Fruit fly (Drosophila melanogaster): ENCODE results near the gene CG42249.

CG42249 gene

DNA sequence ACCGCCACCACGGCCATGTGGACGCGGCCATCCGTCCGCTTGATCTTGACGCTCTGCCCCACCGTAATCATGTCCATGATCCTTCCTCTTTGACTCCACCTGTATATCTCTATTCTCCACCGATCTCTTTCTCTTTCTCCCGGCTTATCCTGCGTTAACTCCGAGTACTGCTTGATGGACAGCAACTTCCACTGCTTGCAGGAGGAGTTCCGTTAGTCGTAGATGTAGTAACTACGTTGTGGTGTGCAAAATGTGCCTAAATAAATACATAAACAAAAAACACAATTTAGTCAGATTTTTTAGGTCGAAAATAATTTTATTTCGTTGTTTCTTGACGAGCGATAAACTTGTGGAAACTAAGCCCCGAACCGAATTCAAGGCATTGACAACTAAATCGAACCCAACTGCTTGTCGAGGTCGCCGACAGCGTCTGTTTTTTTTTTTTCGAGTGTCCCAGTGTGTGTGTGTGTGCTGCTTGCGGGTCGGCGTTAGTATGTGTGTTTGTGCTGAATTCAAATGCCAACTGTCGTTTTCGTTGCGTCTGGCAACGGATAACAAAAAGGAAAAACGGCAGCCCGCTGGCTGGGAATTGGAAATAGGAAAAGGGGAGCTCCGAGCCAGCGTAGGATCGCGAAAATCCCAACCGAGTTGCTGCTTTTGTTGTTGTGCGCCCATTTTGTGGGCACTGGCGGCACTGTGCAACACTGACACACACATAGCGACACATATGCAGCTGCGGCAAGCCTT, 39.9 kb downstream of the CG42249 start (continued):
- TF ChIP-seq CG1603 (tag; optimal IDR thresholded peaks at IDR 0.05) (no peak), Bteb2 (GFP tag; optimal IDR thresholded peaks at IDR 0.05) (no peak), YL-1 (GFP tag; optimal IDR thresholded peaks at IDR 0.05) (peak; percentile 22), CG34224 (GFP tag; IDR thresholded peaks at IDR 0.05; ENCODE audit: partially characterized antibody) (no peak), sob (GFP tag; IDR thresholded peaks at IDR 0.05) (no peak), sqz (GFP tag; optimal IDR thresholded peaks at IDR 0.05) (peak; percentile 92), sug (tag; optimal IDR thresholded peaks at IDR 0.05) (no peak), CG7786 (GFP tag; optimal IDR thresholded peaks at IDR 0.05) (no peak), HLH4C (GFP tag; IDR thresholded peaks at IDR 0.05; ENCODE audit: partially characterized antibody) (no peak), CG15479 (GFP tag; optimal IDR thresholded peaks at IDR 0.05) (no peak), ftz-f1 (GFP tag; optimal IDR thresholded peaks at IDR 0.05) (peak; percentile 85), phol (tag; optimal IDR thresholded peaks at IDR 0.05) (peak; percentile 18), MBD-R2 (GFP tag; IDR thresholded peaks at IDR 0.05) (peak; percentile 26; the same call in 1 of the 2 replicates), CG15696 (tag; optimal IDR thresholded peaks at IDR 0.05) (no peak), rib (GFP tag; IDR thresholded peaks at IDR 0.05) (no peak), exex (tag; optimal IDR thresholded peaks at IDR 0.05) (no peak), CG31365 (tag; optimal IDR thresholded peaks at IDR 0.05) (peak; percentile 93), CG15073 (GFP tag; optimal IDR thresholded peaks at IDR 0.05) (no peak), tll (GFP tag; optimal IDR thresholded peaks at IDR 0.05) (no peak), CG6254 (GFP tag; optimal IDR thresholded peaks at IDR 0.05) (no peak), nerfin-2 (GFP tag; IDR thresholded peaks at IDR 0.05; ENCODE audit: partially characterized antibody) (no peak), CG8290 (GFP tag; optimal IDR thresholded peaks at IDR 0.05) (peak; percentile 16), CG8290 (tag; optimal IDR thresholded peaks at IDR 0.05) (no peak), CG10274 (GFP tag; optimal IDR thresholded peaks at IDR 0.05) (no peak), CG16815 (GFP tag; optimal IDR thresholded peaks at IDR 0.05) (no peak), CG7963 (GFP tag; IDR thresholded peaks at IDR 0.05; ENCODE audit: partially characterized antibody) (no peak), mld (GFP tag; IDR thresholded peaks at IDR 0.05; ENCODE audit: partially characterized antibody) (no peak), nmo (GFP tag; optimal IDR thresholded peaks at IDR 0.05) (peak; percentile 38), CG16863 (GFP tag; optimal IDR thresholded peaks at IDR 0.05) (peak; percentile 10), vfl (GFP tag; optimal IDR thresholded peaks at IDR 0.05) (no peak), HmgD (GFP tag; optimal IDR thresholded peaks at IDR 0.05) (no peak), CG18262 (tag; optimal IDR thresholded peaks at IDR 0.05) (no peak), Drgx (GFP tag; IDR thresholded peaks at IDR 0.05) (no peak), ems (GFP tag; optimal IDR thresholded peaks at IDR 0.05) (no peak), CG18476 (GFP tag; optimal IDR thresholded peaks at IDR 0.05) (no peak), CG4360 (GFP tag; IDR thresholded peaks at IDR 0.05) (peak; percentile 80), CG4820 (GFP tag; optimal IDR thresholded peaks at IDR 0.05) (no peak), gsb-n (tag; optimal IDR thresholded peaks at IDR 0.05) (no peak), H15 (GFP tag; IDR thresholded peaks at IDR 0.05) (no peak), CG15011 (GFP tag; optimal IDR thresholded peaks at IDR 0.05) (no peak), Kr (GFP tag; optimal IDR thresholded peaks at IDR 0.05) (no peak), CG17385 (GFP tag; optimal IDR thresholded peaks at IDR 0.05) (no peak), abd-A (tag; optimal IDR thresholded peaks at IDR 0.05) (no peak), CG9437 (GFP tag; optimal IDR thresholded peaks at IDR 0.05) (no peak), H2.0 (GFP tag; IDR thresholded peaks at IDR 0.05) (0 out of 2 replicates have a peak, but pooled peaks have one; percentile 12), MTF-1 (GFP tag; optimal IDR thresholded peaks at IDR 0.05; ENCODE audit: borderline replicate concordance) (no peak), CG1792 (GFP tag; optimal IDR thresholded peaks at IDR 0.05) (no peak), chif (GFP tag; optimal IDR thresholded peaks at IDR 0.05) (no peak), CG10267 (tag; optimal IDR thresholded peaks at IDR 0.05) (peak; percentile 41)

All from whole organism, embryonic.